Fruit fly (Drosophila melanogaster) whole organism, prepupa: Measurements from ENCODE around the gene Targ3.

Source experiments
- CG1621 ChIP-seq: fragments of 200-800 bp; sonication (Bioruptor generic); optimal IDR thresholded peaks from 3 replicates; lab custom pipeline; 2018; ENCODE audit warnings: missing biosample characterization, mild to moderate bottlenecking, missing genetic modification characterization
- CG32006 ChIP-seq: fragments of 200-800 bp; sonication (Bioruptor generic); optimal IDR thresholded peaks from 3 replicates; lab custom pipeline; 2017; ENCODE audit warnings: missing biosample characterization, mild to moderate bottlenecking, missing genetic modification characterization
- CG8119 ChIP-seq: fragments of 200-800 bp; sonication (Bioruptor generic); IDR thresholded peaks from 3 replicates; pipeline ENCODE4 v1.3.6; 2022; ENCODE audit warnings: missing biosample characterization, missing genetic modification characterization
- Hr39 ChIP-seq: fragments of 200-800 bp; sonication (Bioruptor generic); optimal IDR thresholded peaks from 2 replicates; lab custom pipeline; 2016; ENCODE audit warnings: missing biosample characterization, missing genetic modification characterization
- Sox102F ChIP-seq: fragments of 200-800 bp; sonication (Bioruptor generic); optimal IDR thresholded peaks from 2 replicates; lab custom pipeline; 2016; ENCODE audit warnings: missing biosample characterization, mild to moderate bottlenecking, missing genetic modification characterization
- Sox14 ChIP-seq: fragments of 200-800 bp; sonication (Bioruptor generic); optimal IDR thresholded peaks from 3 replicates; lab custom pipeline; 2016; ENCODE audit warnings: missing biosample characterization, missing genetic modification characterization
- achi ChIP-seq: fragments of 200-800 bp; sonication (Bioruptor generic); optimal IDR thresholded peaks from 3 replicates; lab custom pipeline; 2016; ENCODE audit warnings: missing biosample characterization, missing genetic modification characterization
- fd59A ChIP-seq: fragments of 200-800 bp; sonication (Bioruptor generic); optimal IDR thresholded peaks from 2 replicates; lab custom pipeline; 2017; ENCODE audit warnings: missing biosample characterization, mild to moderate bottlenecking, missing genetic modification characterization, missing genetic modification reagents
- fkh ChIP-seq: fragments of 200-800 bp; sonication (Bioruptor generic); optimal IDR thresholded peaks from 3 replicates; lab custom pipeline; 2017; ENCODE audit warnings: missing biosample characterization, mild to moderate bottlenecking, missing genetic modification characterization, moderate library complexity
- pdm3 ChIP-seq: fragments of 200-800 bp; sonication (Bioruptor generic); optimal IDR thresholded peaks from 3 replicates; lab custom pipeline; 2016; ENCODE audit warnings: missing biosample characterization, missing genetic modification characterization
- topi ChIP-seq: fragments of 200-800 bp; sonication (Bioruptor generic); optimal IDR thresholded peaks from 3 replicates; lab custom pipeline; 2016; ENCODE audit warnings: missing biosample characterization, missing genetic modification characterization
- vri ChIP-seq: fragments of 200-800 bp; sonication (Bioruptor generic); optimal IDR thresholded peaks from 3 replicates; lab custom pipeline; 2016; ENCODE audit warnings: missing biosample characterization, mild to moderate bottlenecking, missing genetic modification characterization

Gene Targ3

dm6 chr3L:21243417-21243816, 46.8 kb downstream of the Targ3 start (continued):
- TF ChIP-seq Sox102F (GFP tag; lab: Kevin White, UChicago) (no peak), pdm3 (GFP tag; lab: Kevin White, UChicago) (no peak), Sox14 (GFP tag; lab: Kevin White, UChicago) (no peak), fd59A (GFP tag; lab: Kevin White, UChicago) (no peak), topi (no peak), CG1621 (tag; lab: Kevin White, UChicago) (no peak), achi (GFP tag; lab: Kevin White, UChicago) (no peak), CG8119 (GFP tag; lab: Robert Waterston, UW) (peak; percentile 23; the same call in 1 of the 3 replicates), Hr39 (GFP tag; lab: Kevin White, UChicago) (no peak), vri (no peak), fkh (GFP tag; lab: Kevin White, UChicago) (no peak), CG32006 (peak; percentile 45)
